Fruit fly (Drosophila melanogaster) whole organism, embryonic: ENCODE measurements around the gene Slob.
A peak's percentile ranks its signal among the peaks of the same experiment; 100 is the strongest.

Source experiments
- Asciz ChIP-seq: fragments of 200-800 bp; sonication (Bioruptor generic); optimal IDR thresholded peaks from 2 replicates; lab custom pipeline; 2017; ENCODE audit warnings: missing biosample characterization, mild to moderate bottlenecking, missing genetic modification characterization, missing genetic modification reagents
- CG10147 ChIP-seq: fragments of 200-800 bp; sonication (Bioruptor generic); optimal IDR thresholded peaks from 2 replicates; lab custom pipeline; 2019; ENCODE audit warnings: missing biosample characterization, mild to moderate bottlenecking, missing genetic modification characterization, moderate library complexity
- CG11723 ChIP-seq: fragments of 200-800 bp; sonication (Bioruptor generic); optimal IDR thresholded peaks from 2 replicates; lab custom pipeline; 2017; ENCODE audit warnings: missing biosample characterization, mild to moderate bottlenecking, missing genetic modification characterization
- CG12391 ChIP-seq: fragments of 200-800 bp; sonication (Bioruptor generic); optimal IDR thresholded peaks from 3 replicates; lab custom pipeline; 2018; ENCODE audit warnings: missing biosample characterization, mild to moderate bottlenecking, missing genetic modification characterization, moderate library complexity
- CG13894 ChIP-seq: fragments of 200-800 bp; sonication (Bioruptor generic); optimal IDR thresholded peaks from 3 replicates; lab custom pipeline; 2018; ENCODE audit warnings: missing biosample characterization, mild to moderate bottlenecking, missing genetic modification characterization, moderate library complexity
- CG15514 ChIP-seq: fragments of 200-800 bp; sonication (Bioruptor generic); optimal IDR thresholded peaks from 3 replicates; lab custom pipeline; 2017; ENCODE audit warnings: missing biosample characterization, missing genetic modification characterization, mild to moderate bottlenecking, moderate library complexity, missing genetic modification reagents
- CG15601 ChIP-seq: fragments of 200-800 bp; sonication (Bioruptor generic); optimal IDR thresholded peaks from 3 replicates; lab custom pipeline; 2019; ENCODE audit warnings: missing biosample characterization, mild to moderate bottlenecking, missing genetic modification characterization, moderate library complexity
- CG17359 ChIP-seq: fragments of 200-800 bp; sonication (Bioruptor generic); optimal IDR thresholded peaks from 3 replicates; lab custom pipeline; 2018; ENCODE audit warnings: missing biosample characterization, mild to moderate bottlenecking, missing genetic modification characterization, moderate library complexity
- CG18476 ChIP-seq: fragments of 200-800 bp; sonication (Bioruptor generic); optimal IDR thresholded peaks from 2 replicates; lab custom pipeline; 2016; ENCODE audit warnings: missing biosample characterization, mild to moderate bottlenecking, missing genetic modification characterization
- CG2120 ChIP-seq: fragments of 200-800 bp; sonication (Bioruptor generic); optimal IDR thresholded peaks from 3 replicates; lab custom pipeline; 2016; ENCODE audit warnings: missing biosample characterization, missing genetic modification characterization
- CG2199 ChIP-seq: fragments of 200-800 bp; sonication (Bioruptor generic); IDR thresholded peaks from 3 replicates; pipeline ENCODE4 v1.3.6; 2022; ENCODE audit warnings: missing biosample characterization, missing genetic modification characterization
- CG2712 ChIP-seq: fragments of 200-800 bp; optimal IDR thresholded peaks from 3 replicates; lab custom pipeline; 2019; ENCODE audit warnings: missing biosample characterization, mild to moderate bottlenecking, missing genetic modification characterization, moderate library complexity
- CG4617 ChIP-seq: fragments of 200-800 bp; sonication (Bioruptor generic); optimal IDR thresholded peaks from 3 replicates; lab custom pipeline; 2016; ENCODE audit warnings: missing biosample characterization, missing genetic modification characterization, borderline replicate concordance
- CG4730 ChIP-seq: fragments of 200-800 bp; sonication (Bioruptor generic); IDR thresholded peaks from 2 replicates; pipeline ENCODE4 v1.3.6; 2022; ENCODE audit warnings: missing biosample characterization, missing genetic modification characterization
- CG6689 ChIP-seq: fragments of 200-800 bp; sonication (Bioruptor generic); IDR thresholded peaks from 2 replicates; pipeline ENCODE4 v1.3.6; 2022; ENCODE audit warnings: missing biosample characterization, missing genetic modification characterization
- CG7745 ChIP-seq: fragments of 200-800 bp; sonication (Bioruptor generic); optimal IDR thresholded peaks from 2 replicates; lab custom pipeline; 2018; ENCODE audit warnings: missing biosample characterization, mild to moderate bottlenecking, missing genetic modification characterization, moderate library complexity
- CG7928 ChIP-seq: fragments of 200-800 bp; sonication (Bioruptor generic); optimal IDR thresholded peaks from 2 replicates; lab custom pipeline; 2017; ENCODE audit warnings: missing biosample characterization, mild to moderate bottlenecking, missing genetic modification characterization
- D19A ChIP-seq: fragments of 200-800 bp; optimal IDR thresholded peaks from 3 replicates; lab custom pipeline; 2019; ENCODE audit warnings: missing biosample characterization, mild to moderate bottlenecking, missing genetic modification characterization, moderate library complexity
- Ets65A ChIP-seq: fragments of 200-800 bp; sonication (Bioruptor generic); peaks from one replicate; lab custom pipeline; 2016; ENCODE audit warnings: missing biosample characterization, missing genetic modification characterization
- H15 ChIP-seq: fragments of 200-800 bp; sonication (Bioruptor generic); IDR thresholded peaks from 3 replicates; pipeline ENCODE4 v1.3.6; 2022; ENCODE audit warnings: missing biosample characterization, missing genetic modification characterization
- HLHmδ ChIP-seq: fragments of 200-800 bp; sonication (Bioruptor generic); optimal IDR thresholded peaks from 2 replicates; lab custom pipeline; 2018; ENCODE audit warnings: missing biosample characterization, mild to moderate bottlenecking, missing genetic modification characterization, moderate library complexity
- Kr ChIP-seq: fragments of 200-800 bp; sonication (Bioruptor generic); optimal IDR thresholded peaks from 2 replicates; lab custom pipeline; 2017; ENCODE audit warnings: missing biosample characterization, mild to moderate bottlenecking, missing genetic modification characterization
- Opbp ChIP-seq: fragments of 200-800 bp; sonication (Bioruptor generic); IDR thresholded peaks from 3 replicates; pipeline ENCODE4 v1.3.6; 2022; ENCODE audit warnings: missing biosample characterization, missing genetic modification characterization; ENCODE audit not compliant: partially characterized antibody
- PHDP ChIP-seq: fragments of 200-800 bp; sonication (Bioruptor generic); optimal IDR thresholded peaks from 3 replicates; lab custom pipeline; 2018; ENCODE audit warnings: missing biosample characterization, mild to moderate bottlenecking, missing genetic modification characterization, moderate library complexity
- Pdp1 ChIP-seq, 2 experiments: fragments of 200-800 bp; sonication (Bioruptor generic); optimal IDR thresholded peaks; 3 replicates each; lab custom pipeline; 2016; ENCODE audit warnings: missing biosample characterization in 2 of 2, missing genetic modification characterization in 2 of 2, mild to moderate bottlenecking in 1 of 2, moderate library complexity in 1 of 2
- Six4 ChIP-seq: fragments of 200-800 bp; sonication (Bioruptor generic); optimal IDR thresholded peaks from 2 replicates; lab custom pipeline; 2016; ENCODE audit warnings: missing biosample characterization, missing genetic modification characterization
- ab ChIP-seq: fragments of 200-800 bp; sonication (Bioruptor generic); optimal IDR thresholded peaks from 2 replicates; lab custom pipeline; 2016; ENCODE audit warnings: missing biosample characterization, missing genetic modification characterization
- abd-A ChIP-seq: fragments of 200-800 bp; sonication (Bioruptor generic); optimal IDR thresholded peaks from 3 replicates; lab custom pipeline; 2019; ENCODE audit warnings: missing biosample characterization, mild to moderate bottlenecking, missing genetic modification characterization, moderate library complexity
- grn ChIP-seq: fragments of 200-800 bp; sonication (Bioruptor generic); optimal IDR thresholded peaks from 3 replicates; lab custom pipeline; 2017; ENCODE audit warnings: missing biosample characterization, missing genetic modification characterization
- gsb-n ChIP-seq: fragments of 200-800 bp; sonication (Bioruptor generic); optimal IDR thresholded peaks from 3 replicates; lab custom pipeline; 2018; ENCODE audit warnings: missing biosample characterization, mild to moderate bottlenecking, missing genetic modification characterization
- inv ChIP-seq: fragments of 200-800 bp; sonication (Bioruptor generic); IDR thresholded peaks from 2 replicates; pipeline ENCODE4 v1.3.6; 2022; ENCODE audit warnings: missing biosample characterization, missing genetic modification characterization; ENCODE audit not compliant: partially characterized antibody
- lilli ChIP-seq: fragments of 200-800 bp; sonication (Bioruptor generic); optimal IDR thresholded peaks from 3 replicates; lab custom pipeline; 2016; ENCODE audit warnings: missing biosample characterization, missing genetic modification characterization
- nerfin-1 ChIP-seq: fragments of 200-800 bp; sonication (Bioruptor generic); optimal IDR thresholded peaks from 3 replicates; lab custom pipeline; 2019; ENCODE audit warnings: missing biosample characterization, mild to moderate bottlenecking, missing genetic modification characterization, moderate library complexity
- nerfin-2 ChIP-seq: fragments of 200-800 bp; sonication (Bioruptor generic); IDR thresholded peaks from 2 replicates; pipeline ENCODE4 v1.3.6; 2022; ENCODE audit warnings: missing biosample characterization, missing genetic modification characterization; ENCODE audit not compliant: partially characterized antibody
- pzg ChIP-seq: fragments of 200-800 bp; sonication (Bioruptor generic); optimal IDR thresholded peaks from 3 replicates; lab custom pipeline; 2018; ENCODE audit warnings: missing biosample characterization, mild to moderate bottlenecking, missing genetic modification characterization, moderate library complexity
- ranshi ChIP-seq: fragments of 200-800 bp; sonication (Bioruptor generic); IDR thresholded peaks from 2 replicates; pipeline ENCODE4 v1.3.6; 2022; ENCODE audit warnings: missing biosample characterization, missing genetic modification characterization
- zen2 ChIP-seq: fragments of 200-800 bp; sonication (Bioruptor generic); IDR thresholded peaks from 3 replicates; pipeline ENCODE4 v1.3.6; 2022; ENCODE audit warnings: missing biosample characterization, missing genetic modification characterization; ENCODE audit not compliant: partially characterized antibody

Slob gene

DNA sequence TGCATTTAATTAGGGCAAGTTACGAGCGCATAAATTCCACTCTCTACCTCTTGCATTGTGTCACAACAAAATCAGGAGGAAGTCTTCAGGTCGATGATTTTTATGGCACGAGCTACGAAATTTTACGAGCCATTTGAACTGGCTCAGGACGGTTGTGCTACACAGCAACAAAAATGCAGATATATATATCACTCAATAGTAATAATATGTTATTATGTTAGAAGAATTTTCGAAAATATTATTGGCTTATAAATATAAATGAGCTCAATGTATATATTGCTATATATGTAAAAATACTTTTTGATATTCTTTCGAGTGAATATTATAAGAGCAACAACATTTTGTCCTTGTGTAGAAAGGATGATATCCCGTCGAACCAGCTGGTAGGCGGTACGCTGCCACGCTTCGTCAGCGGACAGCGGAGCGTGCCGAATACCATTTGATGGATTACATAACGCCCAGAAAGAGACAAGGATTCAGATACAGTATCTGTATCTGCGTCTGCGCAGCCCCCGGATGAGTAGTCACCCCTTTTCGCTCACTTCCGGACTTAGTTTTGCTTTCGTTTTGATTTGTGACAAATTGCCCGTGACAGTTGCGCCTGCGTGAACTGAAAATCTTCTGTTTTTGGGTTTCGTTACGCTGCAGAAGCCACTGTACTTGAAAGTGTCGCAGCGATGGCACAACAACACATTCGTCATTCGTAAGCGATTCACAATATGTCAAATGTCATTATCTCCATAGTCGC, 50.6 kb downstream of the Slob start (continued):
- TF ChIP-seq CG7928 (GFP tag; lab: Kevin White, UChicago), result no peak
- TF ChIP-seq CG2120 (GFP tag; lab: Kevin White, UChicago), result no peak
- TF ChIP-seq CG6689 (GFP tag; lab: Robert Waterston, UW), result peak; percentile 26; the same call in 1 of the 2 replicates
- TF ChIP-seq CG4617 (GFP tag; lab: Kevin White, UChicago), result no peak
- no peak for TF ChIP-seq PHDP (tag; lab: Kevin White, UChicago)
- no peak for TF ChIP-seq HLHmδ (GFP tag; lab: Kevin White, UChicago)
- no peak for TF ChIP-seq pzg (GFP tag; lab: Kevin White, UChicago)
- TF ChIP-seq CG7745 (tag; lab: Kevin White, UChicago), result no peak
- TF ChIP-seq H15 (GFP tag; lab: Robert Waterston, UW), result 0 out of 3 replicates have a peak, but pooled peaks have one; percentile 29
- no peak for TF ChIP-seq lilli (GFP tag; lab: Kevin White, UChicago)
- TF ChIP-seq zen2 (GFP tag; lab: Robert Waterston, UW), result no peak
- TF ChIP-seq CG4730 (GFP tag; lab: Robert Waterston, UW), result no peak
- TF ChIP-seq grn (GFP tag; lab: Kevin White, UChicago), result no peak
- peak; percentile 52 for TF ChIP-seq CG2712 (tag; lab: Kevin White, UChicago)
- no peak for TF ChIP-seq nerfin-2
- TF ChIP-seq inv (GFP tag; lab: Robert Waterston, UW), result no peak
- TF ChIP-seq gsb-n, result peak; percentile 66
- no peak for TF ChIP-seq Asciz
- TF ChIP-seq Opbp (GFP tag; lab: Robert Waterston, UW), result no peak
- no peak for TF ChIP-seq CG13894 (tag; lab: Kevin White, UChicago)
- TF ChIP-seq Ets65A (GFP tag; lab: Kevin White, UChicago), result peak; percentile 25
- no peak for TF ChIP-seq CG15601 (tag; lab: Kevin White, UChicago)
- no peak for TF ChIP-seq ranshi (GFP tag; lab: Robert Waterston, UW)
- TF ChIP-seq CG11723 (GFP tag; lab: Kevin White, UChicago), result no peak
- no peak for TF ChIP-seq abd-A (tag; lab: Kevin White, UChicago)
- no peak for TF ChIP-seq CG12391 (tag; lab: Kevin White, UChicago)
- no peak for TF ChIP-seq CG15514
- peak; percentile 57 for TF ChIP-seq Kr
- 0 out of 3 replicates have a peak, but pooled peaks have one; percentile 46 for TF ChIP-seq CG2199
- TF ChIP-seq Six4 (GFP tag; lab: Kevin White, UChicago), result no peak
- no peak for TF ChIP-seq nerfin-1
- TF ChIP-seq Pdp1 (GFP tag; optimal IDR thresholded peaks at IDR 0.05; lab: Kevin White, UChicago), result peak in 1 of 2 experiments; percentile 70
- no peak for TF ChIP-seq CG18476

DNA sequence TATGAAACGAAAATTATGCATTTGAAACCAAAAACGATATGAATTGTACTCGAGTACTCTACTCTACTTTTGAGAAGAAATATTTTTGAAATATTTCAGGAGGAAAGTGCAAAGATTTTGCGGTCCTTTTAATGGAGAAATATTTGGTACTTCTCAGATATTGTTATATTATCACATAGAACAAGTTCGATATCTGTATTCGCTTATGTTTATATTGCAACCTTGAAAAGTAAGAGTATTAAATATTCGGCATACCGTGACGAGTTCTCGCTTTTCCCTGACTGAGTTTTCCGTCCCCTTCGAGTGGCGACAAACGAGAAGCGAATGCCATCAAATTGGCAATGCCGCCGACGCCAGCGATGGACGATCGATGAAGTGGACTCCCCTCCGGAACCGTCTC, 53.2 kb downstream of the Slob start:
- TF ChIP-seq D19A (tag; lab: Kevin White, UChicago) (peak; percentile 73), CG17359 (tag; lab: Kevin White, UChicago) (no peak), CG10147 (GFP tag; lab: Kevin White, UChicago) (no peak), ab (GFP tag; lab: Kevin White, UChicago) (no peak)
